Worm (Caenorhabditis elegans): ENCODE measurements around the gene K09H11.11.
"Not testable (repeated sequence)": the region's sequence is repeated elsewhere in the genome, so short reads cannot be mapped to it uniquely, and the experiment has no call there.

The K09H11.11 gene

ce11 chrV:5755203-5755693 lies at the start of gene K09H11.11:
K09H11.11 (minus strand) TSS chrV:5755253.
- TF ChIP-seq F13C5.2 (tag; optimal IDR thresholded peaks at IDR 0.05); tbx-37 (GFP tag; conservative IDR thresholded peaks at IDR 0.05); tra-4 (tag; optimal IDR thresholded peaks at IDR 0.05): not testable (repeated sequence)

- TF ChIP-seq ceh-13 (GFP tag; optimal IDR thresholded peaks at IDR 0.05) (no peak), hmg-4 (GFP tag; optimal IDR thresholded peaks at IDR 0.05) (no peak)
Observed at ce11 chrV:5799373-5799772, 44.3 kb upstream of the K09H11.11 start, which contains the start of gene cyn-17. cyn-17 (plus strand) TSS chrV:5799673.

ce11 chrV:5798132-5798531 lies 43.1 kb upstream of the K09H11.11 start, which contains the start of gene nstp-3:
nstp-3 (minus strand) TSS chrV:5798232.
- TF ChIP-seq F13C5.2 (tag; optimal IDR thresholded peaks at IDR 0.05) (no peak), scrt-1 (GFP tag; IDR thresholded peaks at IDR 0.05) (no peak), aly-1 (tag; optimal IDR thresholded peaks at IDR 0.05) (no peak), ets-7 (tag; optimal IDR thresholded peaks at IDR 0.05) (no peak)

ce11 chrV:5792031-5792430 lies 37.0 kb upstream of the K09H11.11 start, which contains the start of gene ZC250.2:
ZC250.2 (plus strand) TSS chrV:5792331.
- TF ChIP-seq F13C5.2 (tag; optimal IDR thresholded peaks at IDR 0.05) (no peak), ceh-13 (GFP tag; optimal IDR thresholded peaks at IDR 0.05) (no peak), ama-1 (optimal IDR thresholded peaks at IDR 0.05) (no peak), hmg-4 (GFP tag; optimal IDR thresholded peaks at IDR 0.05) (no peak), pes-1 (GFP tag; IDR thresholded peaks at IDR 0.05) (no peak), sea-1 (GFP tag; conservative IDR thresholded peaks at IDR 0.05) (no peak), tra-4 (tag; optimal IDR thresholded peaks at IDR 0.05) (no peak), ceh-36 (tag; optimal IDR thresholded peaks at IDR 0.05) (no peak)

- TF ChIP-seq tbx-37 (GFP tag; conservative IDR thresholded peaks at IDR 0.05) (0 out of 2 replicates have a peak, but pooled peaks have one; percentile 15), ets-7 (tag; optimal IDR thresholded peaks at IDR 0.05) (no peak), hmbx-1 (tag; optimal IDR thresholded peaks at IDR 0.05) (no peak), F13C5.2 (tag; optimal IDR thresholded peaks at IDR 0.05) (peak; percentile 64), flt-1 (GFP tag; IDR thresholded peaks at IDR 0.05) (peak; percentile 66), hmg-4 (GFP tag; optimal IDR thresholded peaks at IDR 0.05) (peak; percentile 67), ceh-13 (GFP tag; optimal IDR thresholded peaks at IDR 0.05) (no peak), pes-1 (GFP tag; IDR thresholded peaks at IDR 0.05) (no peak; the same call in 1 of the 2 replicates)
Observed at ce11 chrV:5790497-5791280, 35.6 kb upstream of the K09H11.11 start, which contains the start of the genes nhr-142 and F44E7.9. nhr-142 (minus strand) TSS chrV:5790553. F44E7.9 (plus strand) TSS chrV:5791230.

ce11 chrV:5788650-5789049 lies 33.6 kb upstream of the K09H11.11 start:
- TF ChIP-seq ets-7 (tag; optimal IDR thresholded peaks at IDR 0.05) (no peak), hnd-1 (tag; optimal IDR thresholded peaks at IDR 0.05) (no peak), tbx-37 (GFP tag; conservative IDR thresholded peaks at IDR 0.05) (no peak), ceh-13 (GFP tag; optimal IDR thresholded peaks at IDR 0.05) (no peak), ama-1 (optimal IDR thresholded peaks at IDR 0.05) (no peak), aly-1 (tag; optimal IDR thresholded peaks at IDR 0.05) (no peak), B0310.2 (tag; optimal IDR thresholded peaks at IDR 0.05) (no peak)

ce11 chrV:5785372-5785771 lies 30.3 kb upstream of the K09H11.11 start, which contains the start of gene F44E7.7:
F44E7.7 (minus strand) TSS chrV:5785472.
- TF ChIP-seq aly-1 (tag; optimal IDR thresholded peaks at IDR 0.05) (no peak), hmbx-1 (tag; optimal IDR thresholded peaks at IDR 0.05) (no peak), tbx-37 (GFP tag; conservative IDR thresholded peaks at IDR 0.05) (no peak), ama-1 (optimal IDR thresholded peaks at IDR 0.05) (no peak), hnd-1 (tag; optimal IDR thresholded peaks at IDR 0.05) (no peak)

ce11 chrV:5782687-5783086 lies 27.6 kb upstream of the K09H11.11 start, which contains the start of gene fbxa-183:
fbxa-183 (minus strand) TSS chrV:5782787.
- TF ChIP-seq F13C5.2 (tag; optimal IDR thresholded peaks at IDR 0.05) (no peak), ets-7 (tag; optimal IDR thresholded peaks at IDR 0.05) (no peak), ama-1 (optimal IDR thresholded peaks at IDR 0.05) (no peak), pes-1 (GFP tag; IDR thresholded peaks at IDR 0.05) (no peak), hnd-1 (tag; optimal IDR thresholded peaks at IDR 0.05) (no peak), scrt-1 (GFP tag; IDR thresholded peaks at IDR 0.05) (no peak), ceh-13 (GFP tag; optimal IDR thresholded peaks at IDR 0.05) (no peak), tra-4 (tag; optimal IDR thresholded peaks at IDR 0.05) (no peak), tbx-37 (GFP tag; conservative IDR thresholded peaks at IDR 0.05) (no peak)

ce11 chrV:5780713-5781360 lies 25.8 kb upstream of the K09H11.11 start, which contains the start of gene F44E7.5:
F44E7.5 (minus strand) TSS chrV:5780922.
- TF ChIP-seq ets-7 (tag; optimal IDR thresholded peaks at IDR 0.05): no peak
- no peak for TF ChIP-seq hnd-1 (tag; optimal IDR thresholded peaks at IDR 0.05)
- TF ChIP-seq ceh-13 (GFP tag; optimal IDR thresholded peaks at IDR 0.05): no peak
- no peak for TF ChIP-seq flt-1 (GFP tag; IDR thresholded peaks at IDR 0.05)
- TF ChIP-seq hmg-4 (GFP tag; optimal IDR thresholded peaks at IDR 0.05): no peak
- TF ChIP-seq sea-1 (GFP tag; conservative IDR thresholded peaks at IDR 0.05): no peak
- TF ChIP-seq B0310.2 (tag; optimal IDR thresholded peaks at IDR 0.05): no peak
- no peak for TF ChIP-seq F13C5.2 (tag; optimal IDR thresholded peaks at IDR 0.05)
